Worm (Caenorhabditis elegans) whole organism, L4 larva: Measurements from ENCODE around the gene alh-5.

ENCODE experiments used
- egl-43 ChIP-seq: fragments of 200-800 bp; sonication (Bioruptor generic); IDR thresholded peaks from 2 replicates; pipeline ENCODE4 v1.3.6; 2022; ENCODE audit warnings: missing genetic modification reagents, missing genetic modification characterization, missing compliant biosample characterization
- lin-15B ChIP-seq: fragments of 150-350 bp; sonication (generic microtip); optimal IDR thresholded peaks from 3 replicates; lab custom pipeline; 2014; ENCODE audit warnings: missing biosample characterization, missing genetic modification characterization
- mdl-1 ChIP-seq, 2 experiments: fragments of 150-350 bp in 1 of 2; sonication (generic microtip) in 1 of 2; optimal IDR thresholded peaks; 2 replicates each; lab custom pipeline; 2014 to 2017; ENCODE audit warnings: missing biosample characterization in 2 of 2, missing genetic modification characterization in 2 of 2
- nhr-6 ChIP-seq: fragments of 150-350 bp; optimal IDR thresholded peaks from 2 replicates; lab custom pipeline; 2014; ENCODE audit warnings: missing biosample characterization, missing genetic modification characterization
- ztf-11 ChIP-seq: fragments of 150-350 bp; optimal IDR thresholded peaks from 2 replicates; lab custom pipeline; 2014; ENCODE audit warnings: missing biosample characterization, missing genetic modification characterization

- TF ChIP-seq nhr-6 (tag; lab: Kevin White, UChicago) (no peak), lin-15B (no peak), egl-43 (no peak), ztf-11 (tag; lab: Kevin White, UChicago) (no peak), mdl-1 (tag; optimal IDR thresholded peaks at IDR 0.05; lab: Kevin White, UChicago) (no peak)
Measured at ce11 chrV:1957110-1957509, 42.3 kb downstream of the alh-5 start, which contains the start of gene fipr-25.
